Worm (Caenorhabditis elegans): Measurements from ENCODE around the gene E02H1.5.
A peak's percentile ranks its signal among the peaks of the same experiment; 100 is the strongest.

Gene E02H1.5

DNA sequence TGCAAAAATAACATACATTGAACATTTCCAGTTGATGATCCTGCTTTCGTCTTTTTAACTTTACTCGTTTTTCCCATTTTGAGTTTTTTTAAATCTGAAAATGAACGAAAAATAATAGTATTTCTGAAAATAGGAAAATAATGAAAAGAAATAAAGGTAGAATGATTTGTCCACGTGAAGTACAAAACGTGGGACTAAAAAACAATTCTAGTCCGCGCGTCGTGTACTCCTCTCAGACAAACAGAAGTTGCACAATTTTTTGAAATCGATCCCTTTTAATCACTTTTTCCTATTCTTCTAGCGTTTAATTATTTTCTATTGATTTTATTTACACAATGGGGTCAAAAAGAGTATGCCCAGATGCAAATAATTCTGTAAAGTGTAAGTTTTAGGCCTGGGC lies 4.0 kb upstream of the E02H1.5 start, which contains the start of the genes E02H1.1 and tag-124 (continued):
- TF ChIP-seq aha-1 (tag) (peak; percentile 49), D1046.2 (GFP tag; IDR thresholded peaks at IDR 0.05) (no peak), nhr-11 (tag; optimal IDR thresholded peaks at IDR 0.05) (peak; percentile 87), php-3 (GFP tag; IDR thresholded peaks at IDR 0.05) (no peak), hlh-30 (tag; optimal IDR thresholded peaks at IDR 0.05; ENCODE audit: insufficient read depth) (peak; percentile 42), set-16 (GFP tag; IDR thresholded peaks at IDR 0.05) (no peak), ces-1 (GFP tag; optimal IDR thresholded peaks at IDR 0.05) (no peak), fos-1 (tag; optimal IDR thresholded peaks at IDR 0.05) (no peak), T26A8.4 (GFP tag; IDR thresholded peaks at IDR 0.05) (no peak), ceh-20 (GFP tag; IDR thresholded peaks at IDR 0.05) (peak; percentile 49; the same call in 1 of the 2 replicates), nhr-77 (tag; optimal IDR thresholded peaks at IDR 0.05) (no peak), nhr-6 (tag; optimal IDR thresholded peaks at IDR 0.05) (peak; percentile 19), dpl-1 (GFP tag; optimal IDR thresholded peaks at IDR 0.05) (peak; percentile 79)

- TF ChIP-seq nhr-76 (tag; optimal IDR thresholded peaks at IDR 0.05) (no peak), zip-2 (tag; optimal IDR thresholded peaks at IDR 0.05) (no peak), ceh-82 (tag; optimal IDR thresholded peaks at IDR 0.05) (no peak), madf-9 (GFP tag; conservative IDR thresholded peaks at IDR 0.05) (no peak), unc-39 (tag; optimal IDR thresholded peaks at IDR 0.05) (no peak), set-16 (GFP tag; IDR thresholded peaks at IDR 0.05) (no peak), attf-4 (tag; optimal IDR thresholded peaks at IDR 0.05) (no peak), madf-5 (GFP tag; IDR thresholded peaks at IDR 0.05) (no peak)
Observed at ce11 chrII:9592737-9593136, 2.3 kb upstream of the E02H1.5 start, which contains the start of gene parp-2. TSS of gene parp-2 (plus strand) at chrII:9593037.

- TF ChIP-seq ztf-7 (tag; optimal IDR thresholded peaks at IDR 0.05) (no peak), aha-1 (tag) (no peak), madf-5 (GFP tag; IDR thresholded peaks at IDR 0.05) (no peak), mxl-3 (GFP tag; optimal IDR thresholded peaks at IDR 0.05) (no peak), ctbp-1 (GFP tag; IDR thresholded peaks at IDR 0.05) (no peak), T26A8.4 (GFP tag; IDR thresholded peaks at IDR 0.05) (no peak), F49E8.2 (tag; optimal IDR thresholded peaks at IDR 0.05; ENCODE audit: borderline replicate concordance) (no peak), nhr-41 (GFP tag; IDR thresholded peaks at IDR 0.05) (no peak), nhr-11 (tag; optimal IDR thresholded peaks at IDR 0.05) (no peak), mdl-1 (tag; optimal IDR thresholded peaks at IDR 0.05) (no peak), F26F4.8 (GFP tag; conservative IDR thresholded peaks at IDR 0.05) (no peak), zip-11 (GFP tag; IDR thresholded peaks at IDR 0.05) (no peak), zag-1 (tag; optimal IDR thresholded peaks at IDR 0.05) (no peak)
Observed at ce11 chrII:9596401-9596800, 1.4 kb downstream of the E02H1.5 start, which contains the start of gene E02H1.6. TSS of gene E02H1.6 (plus strand) at chrII:9596701.

ce11 chrII:9597516-9598047 lies 2.6 kb downstream of the E02H1.5 start, which contains the start of gene mrpl-53:
TSS of gene mrpl-53 (plus strand) at chrII:9597622.
- no peak for TF ChIP-seq F44E2.7 (GFP tag; IDR thresholded peaks at IDR 0.05)
- no peak for TF ChIP-seq hlh-11 (tag; optimal IDR thresholded peaks at IDR 0.05)
- no peak for TF ChIP-seq lin-15B (tag; optimal IDR thresholded peaks at IDR 0.05)
- TF ChIP-seq fos-1 (tag; optimal IDR thresholded peaks at IDR 0.05): no peak
- TF ChIP-seq ceh-28 (tag; optimal IDR thresholded peaks at IDR 0.05): no peak
- no peak for TF ChIP-seq zfp-2 (tag; optimal IDR thresholded peaks at IDR 0.05)
- TF ChIP-seq nhr-6 (tag; optimal IDR thresholded peaks at IDR 0.05): no peak
- peak in 1 of 2 experiments; percentile 8 for TF ChIP-seq hif-1 (tag; optimal IDR thresholded peaks at IDR 0.05)
- no peak for TF ChIP-seq snpc-4 (tag; optimal IDR thresholded peaks at IDR 0.05)
- peak; percentile 6 for TF ChIP-seq ama-1 (optimal IDR thresholded peaks at IDR 0.05)
- TF ChIP-seq arid-1 (GFP tag; conservative IDR thresholded peaks at IDR 0.05): 0 out of 2 replicates have a peak, but pooled peaks have one; percentile 7
- no peak for TF ChIP-seq lin-29 (GFP tag; IDR thresholded peaks at IDR 0.05)
- TF ChIP-seq daf-16 (GFP tag; optimal IDR thresholded peaks at IDR 0.05): peak in 1 of 2 experiments; percentile 8
- TF ChIP-seq daf-16 (tag; optimal IDR thresholded peaks at IDR 0.05): no peak
- TF ChIP-seq ztf-7 (tag; optimal IDR thresholded peaks at IDR 0.05): no peak
- no peak for TF ChIP-seq duxl-1 (tag; optimal IDR thresholded peaks at IDR 0.05; ENCODE audit: poor library complexity)
- TF ChIP-seq zfp-3 (GFP tag; conservative IDR thresholded peaks at IDR 0.05): 0 out of 2 replicates have a peak, but pooled peaks have one; percentile 65
- TF ChIP-seq lin-13 (GFP tag; optimal IDR thresholded peaks at IDR 0.05): no peak
- no peak for TF ChIP-seq jun-1 (tag; optimal IDR thresholded peaks at IDR 0.05)
- TF ChIP-seq cey-2 (tag; optimal IDR thresholded peaks at IDR 0.05; ENCODE audit: borderline replicate concordance, insufficient read depth): no peak
- TF ChIP-seq zag-1 (tag; optimal IDR thresholded peaks at IDR 0.05): no peak
- TF ChIP-seq nhr-28 (tag; optimal IDR thresholded peaks at IDR 0.05): no peak
- TF ChIP-seq madf-9 (GFP tag; conservative IDR thresholded peaks at IDR 0.05): no peak

Measured in whole organism, L4 larva.